Fruit fly (Drosophila melanogaster) whole organism, embryonic: ENCODE measurements around the gene CG5861.

Experiments used
- Adf1 ChIP-seq: fragments of 200-800 bp; sonication (Bioruptor generic); IDR thresholded peaks from 2 replicates; pipeline ENCODE4 v1.3.6; 2022; ENCODE audit warnings: missing biosample characterization, missing genetic modification characterization
- Atf6 ChIP-seq: fragments of 200-800 bp; sonication (Bioruptor generic); IDR thresholded peaks from 2 replicates; pipeline ENCODE4 v1.3.6; 2022; ENCODE audit warnings: missing biosample characterization, missing genetic modification characterization
- BtbVII ChIP-seq: fragments of 200-800 bp; sonication (Bioruptor generic); optimal IDR thresholded peaks from 3 replicates; lab custom pipeline; 2017; ENCODE audit warnings: missing biosample characterization, mild to moderate bottlenecking, missing genetic modification characterization
- CG11456 ChIP-seq: fragments of 200-800 bp; sonication (Bioruptor generic); IDR thresholded peaks from 3 replicates; pipeline ENCODE4 v1.3.6; 2022; ENCODE audit warnings: missing biosample characterization, missing genetic modification characterization
- CG12299 ChIP-seq: fragments of 200-800 bp; sonication (Bioruptor generic); optimal IDR thresholded peaks from 2 replicates; lab custom pipeline; 2018; ENCODE audit warnings: missing biosample characterization, mild to moderate bottlenecking, missing genetic modification characterization
- CG12391 ChIP-seq: fragments of 200-800 bp; sonication (Bioruptor generic); optimal IDR thresholded peaks from 3 replicates; lab custom pipeline; 2018; ENCODE audit warnings: missing biosample characterization, mild to moderate bottlenecking, missing genetic modification characterization, moderate library complexity
- CG13123 ChIP-seq: fragments of 200-800 bp; sonication (Bioruptor generic); optimal IDR thresholded peaks from 2 replicates; lab custom pipeline; 2016; ENCODE audit warnings: missing biosample characterization, missing genetic modification characterization
- CG16813 ChIP-seq: fragments of 200-800 bp; sonication (Bioruptor generic); IDR thresholded peaks from 3 replicates; pipeline ENCODE4 v1.3.6; 2022; ENCODE audit warnings: missing biosample characterization, missing genetic modification characterization; ENCODE audit not compliant: partially characterized antibody
- CG2199 ChIP-seq: fragments of 200-800 bp; sonication (Bioruptor generic); IDR thresholded peaks from 3 replicates; pipeline ENCODE4 v1.3.6; 2022; ENCODE audit warnings: missing biosample characterization, missing genetic modification characterization
- CG2678 ChIP-seq: fragments of 200-800 bp; sonication (Bioruptor generic); optimal IDR thresholded peaks from 3 replicates; lab custom pipeline; 2019; ENCODE audit warnings: missing biosample characterization, mild to moderate bottlenecking, missing genetic modification characterization, moderate library complexity
- CG34224 ChIP-seq: fragments of 200-800 bp; sonication (Bioruptor generic); IDR thresholded peaks from 3 replicates; pipeline ENCODE4 v1.3.6; 2022; ENCODE audit warnings: missing biosample characterization, missing genetic modification characterization; ENCODE audit not compliant: partially characterized antibody
- CG42726 ChIP-seq: fragments of 200-800 bp; sonication (Bioruptor generic); IDR thresholded peaks from 2 replicates; pipeline ENCODE4 v1.3.6; 2022; ENCODE audit warnings: missing biosample characterization, missing genetic modification characterization; ENCODE audit not compliant: partially characterized antibody
- CG4730 ChIP-seq: fragments of 200-800 bp; sonication (Bioruptor generic); IDR thresholded peaks from 2 replicates; pipeline ENCODE4 v1.3.6; 2022; ENCODE audit warnings: missing biosample characterization, missing genetic modification characterization
- CG7556 ChIP-seq: fragments of 200-800 bp; sonication (Bioruptor generic); optimal IDR thresholded peaks from 2 replicates; lab custom pipeline; 2017; ENCODE audit warnings: missing biosample characterization, mild to moderate bottlenecking, missing genetic modification characterization
- CG7987 ChIP-seq: fragments of 200-800 bp; sonication (Bioruptor generic); optimal IDR thresholded peaks from 2 replicates; lab custom pipeline; 2018; ENCODE audit warnings: missing biosample characterization, mild to moderate bottlenecking, missing genetic modification characterization, moderate library complexity
- CG9437 ChIP-seq: fragments of 200-800 bp; sonication (Bioruptor generic); optimal IDR thresholded peaks from 2 replicates; lab custom pipeline; 2018; ENCODE audit warnings: missing biosample characterization, mild to moderate bottlenecking, missing genetic modification characterization
- D19A ChIP-seq: fragments of 200-800 bp; optimal IDR thresholded peaks from 3 replicates; lab custom pipeline; 2019; ENCODE audit warnings: missing biosample characterization, mild to moderate bottlenecking, missing genetic modification characterization, moderate library complexity
- Ets65A ChIP-seq: fragments of 200-800 bp; sonication (Bioruptor generic); peaks from one replicate; lab custom pipeline; 2016; ENCODE audit warnings: missing biosample characterization, missing genetic modification characterization
- HLH3B ChIP-seq: fragments of 200-800 bp; sonication (Bioruptor generic); IDR thresholded peaks from 2 replicates; pipeline ENCODE4 v1.3.6; 2022; ENCODE audit warnings: missing biosample characterization, missing genetic modification characterization
- Hand ChIP-seq: fragments of 200-800 bp; sonication (Bioruptor generic); optimal IDR thresholded peaks from 2 replicates; lab custom pipeline; 2017; ENCODE audit warnings: mild to moderate bottlenecking, missing biosample characterization, missing genetic modification reagents, missing genetic modification characterization
- Med ChIP-seq: fragments of 200-800 bp; sonication (Bioruptor generic); peaks from one replicate; lab custom pipeline; 2016; ENCODE audit warnings: missing biosample characterization, missing genetic modification characterization, mild to moderate bottlenecking, inconsistent platforms, moderate library complexity
- NFAT ChIP-seq: fragments of 200-800 bp; sonication (Bioruptor generic); IDR thresholded peaks from 2 replicates; pipeline ENCODE4 v1.3.6; 2022; ENCODE audit warnings: missing biosample characterization, missing genetic modification characterization
- PHDP ChIP-seq: fragments of 200-800 bp; sonication (Bioruptor generic); optimal IDR thresholded peaks from 3 replicates; lab custom pipeline; 2018; ENCODE audit warnings: missing biosample characterization, mild to moderate bottlenecking, missing genetic modification characterization, moderate library complexity
- Pdp1 ChIP-seq, 2 experiments: fragments of 200-800 bp; sonication (Bioruptor generic); optimal IDR thresholded peaks; 3 replicates each; lab custom pipeline; 2016; ENCODE audit warnings: missing biosample characterization in 2 of 2, missing genetic modification characterization in 2 of 2, mild to moderate bottlenecking in 1 of 2, moderate library complexity in 1 of 2
- YL-1 ChIP-seq: fragments of 200-800 bp; sonication (Bioruptor generic); optimal IDR thresholded peaks from 3 replicates; lab custom pipeline; 2017; ENCODE audit warnings: missing biosample characterization, mild to moderate bottlenecking, missing genetic modification characterization
- caup ChIP-seq: fragments of 200-800 bp; sonication (Bioruptor generic); optimal IDR thresholded peaks from 3 replicates; lab custom pipeline; 2017; ENCODE audit warnings: missing biosample characterization, mild to moderate bottlenecking, missing genetic modification characterization, moderate library complexity; ENCODE audit not compliant: severe bottlenecking
- chinmo ChIP-seq: fragments of 200-800 bp; sonication (Bioruptor generic); IDR thresholded peaks from 4 replicates; pipeline ENCODE4 v1.3.6; 2022; ENCODE audit warnings: missing biosample characterization, missing genetic modification characterization; ENCODE audit not compliant: partially characterized antibody
- ci ChIP-seq: fragments of 200-800 bp; sonication (Bioruptor generic); IDR thresholded peaks from 3 replicates; pipeline ENCODE4 v1.3.6; 2022; ENCODE audit warnings: missing biosample characterization, missing genetic modification characterization
- crol ChIP-seq: fragments of 200-800 bp; sonication (Bioruptor generic); IDR thresholded peaks from 2 replicates; pipeline ENCODE4 v1.3.6; 2022; ENCODE audit warnings: missing biosample characterization, missing genetic modification characterization
- cwo ChIP-seq: fragments of 200-800 bp; sonication (Bioruptor generic); optimal IDR thresholded peaks from 3 replicates; lab custom pipeline; 2017; ENCODE audit warnings: missing biosample characterization, missing genetic modification characterization, mild to moderate bottlenecking, moderate library complexity, missing genetic modification reagents
- dm ChIP-seq: fragments of 200-800 bp; sonication (Bioruptor generic); optimal IDR thresholded peaks from 3 replicates; lab custom pipeline; 2016; ENCODE audit warnings: missing biosample characterization, missing genetic modification characterization
- fu2 ChIP-seq: fragments of 200-800 bp; sonication (Bioruptor generic); optimal IDR thresholded peaks from 2 replicates; lab custom pipeline; 2016; ENCODE audit warnings: missing biosample characterization, missing genetic modification characterization
- gro ChIP-seq: fragments of 200-800 bp; sonication (Bioruptor generic); optimal IDR thresholded peaks from 2 replicates; lab custom pipeline; 2016; ENCODE audit warnings: missing biosample characterization, missing genetic modification characterization
- ken ChIP-seq: fragments of 200-800 bp; sonication (Bioruptor generic); IDR thresholded peaks from 3 replicates; pipeline ENCODE4 v1.3.6; 2022; ENCODE audit warnings: missing biosample characterization, missing genetic modification characterization
- lab ChIP-seq: fragments of 200-800 bp; sonication (Bioruptor generic); optimal IDR thresholded peaks from 3 replicates; lab custom pipeline; 2017; ENCODE audit warnings: missing biosample characterization, missing genetic modification characterization, mild to moderate bottlenecking, moderate library complexity, missing genetic modification reagents
- lilli ChIP-seq: fragments of 200-800 bp; sonication (Bioruptor generic); optimal IDR thresholded peaks from 3 replicates; lab custom pipeline; 2016; ENCODE audit warnings: missing biosample characterization, missing genetic modification characterization
- mirr ChIP-seq: fragments of 200-800 bp; sonication (Bioruptor generic); optimal IDR thresholded peaks from 3 replicates; lab custom pipeline; 2018; ENCODE audit warnings: missing biosample characterization, mild to moderate bottlenecking, missing genetic modification characterization
- onecut ChIP-seq: fragments of 200-800 bp; sonication (Bioruptor generic); IDR thresholded peaks from 2 replicates; pipeline ENCODE4 v1.3.6; 2022; ENCODE audit warnings: missing biosample characterization, missing genetic modification characterization
- pan ChIP-seq, 4 experiments: fragments of >200 bp in 3 of 4; fragments of 200-800 bp in 1 of 4; sonication (Bioruptor generic) in 1 of 4; optimal IDR thresholded peaks in 3 of 4; IDR thresholded peaks in 1 of 4; 2 replicates each; pipeline versions ENCODE4 v1.3.6 to Lab custom; 2017 to 2022; ENCODE audit warnings: missing biosample characterization in 2 of 4, missing genetic modification characterization in 2 of 4, mixed read lengths in 1 of 4
- row ChIP-seq: fragments of 200-800 bp; sonication (Bioruptor generic); IDR thresholded peaks from 3 replicates; pipeline ENCODE4 v1.3.6; 2022; ENCODE audit warnings: missing biosample characterization, missing genetic modification characterization
- sens ChIP-seq: fragments of 200-800 bp; sonication (Bioruptor generic); peaks from one replicate; lab custom pipeline; 2016; ENCODE audit warnings: missing biosample characterization, missing genetic modification characterization
- seq ChIP-seq: fragments of 200-800 bp; sonication (Bioruptor generic); IDR thresholded peaks from 2 replicates; pipeline ENCODE4 v1.3.6; 2022; ENCODE audit warnings: missing biosample characterization, missing genetic modification characterization
- sr ChIP-seq: fragments of 200-800 bp; sonication (Bioruptor generic); IDR thresholded peaks from 3 replicates; pipeline ENCODE4 v1.3.6; 2022; ENCODE audit warnings: missing biosample characterization, missing genetic modification characterization
- tna ChIP-seq: fragments of 200-800 bp; sonication (Bioruptor generic); IDR thresholded peaks from 2 replicates; pipeline ENCODE4 v1.3.6; 2022; ENCODE audit warnings: missing biosample characterization, missing genetic modification characterization; ENCODE audit not compliant: partially characterized antibody

Gene CG5861

DNA sequence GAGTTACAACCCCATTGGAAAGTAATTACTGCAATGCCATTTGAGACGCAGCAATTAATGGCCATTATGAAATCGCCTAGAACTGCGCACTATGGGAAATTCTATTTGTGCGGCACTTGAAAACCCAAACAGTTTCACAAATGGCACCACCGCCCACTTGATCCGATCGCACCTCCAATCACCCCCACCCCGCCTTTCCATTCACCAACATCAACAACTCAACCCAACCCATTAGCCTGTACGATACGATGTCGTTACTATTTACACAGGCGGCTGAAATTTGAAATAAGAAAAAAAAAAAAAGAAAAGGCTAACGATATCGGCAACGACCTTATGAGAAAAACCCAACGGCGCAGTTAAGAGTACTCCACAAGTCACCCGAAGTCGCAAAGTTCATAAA is 10.0 kb upstream of the CG5861 start:
- TF ChIP-seq seq (GFP tag; lab: Robert Waterston, UW) = 0 out of 2 replicates have a peak, but pooled peaks have one; percentile 18
- TF ChIP-seq D19A = no peak
- TF ChIP-seq lilli (GFP tag; lab: Kevin White, UChicago) = no peak
- no peak for TF ChIP-seq CG11456 (GFP tag; lab: Robert Waterston, UW)
- peak; percentile 1 for TF ChIP-seq lab (GFP tag; lab: Kevin White, UChicago)
- 0 out of 3 replicates have a peak, but pooled peaks have one; percentile 25 for TF ChIP-seq sr (GFP tag; lab: Robert Waterston, UW)
- TF ChIP-seq HLH3B (GFP tag; lab: Robert Waterston, UW) = 0 out of 2 replicates have a peak, but pooled peaks have one; percentile 16
- no peak for TF ChIP-seq fu2 (GFP tag; lab: Kevin White, UChicago)
- peak; percentile 52 for TF ChIP-seq Med
- TF ChIP-seq Ets65A (GFP tag; lab: Kevin White, UChicago) = peak; percentile 17
- 0 out of 2 replicates have a peak, but pooled peaks have one; percentile 50 for TF ChIP-seq crol (GFP tag; lab: Robert Waterston, UW)
- 0 out of 3 replicates have a peak, but pooled peaks have one; percentile 23 for TF ChIP-seq ci (GFP tag; lab: Robert Waterston, UW)

- peak; percentile 64 for TF ChIP-seq Med
- no peak for TF ChIP-seq CG12391
- no peak for TF ChIP-seq Hand (GFP tag; lab: Kevin White, UChicago)
- 0 out of 3 replicates have a peak, but pooled peaks have one; percentile 50 for TF ChIP-seq CG2199 (GFP tag; lab: Robert Waterston, UW)
- TF ChIP-seq chinmo = 0 out of 4 replicates have a peak, but pooled peaks have one; percentile 17
- TF ChIP-seq CG7556 (GFP tag; lab: Kevin White, UChicago) = no peak
These were observed 9.3 kb upstream of the CG5861 start for dm6 chr2L:16316410-16316809.

- TF ChIP-seq cwo = peak; percentile 77
- TF ChIP-seq Med = peak; percentile 50
- TF ChIP-seq PHDP (tag; lab: Kevin White, UChicago) = no peak
- TF ChIP-seq BtbVII (GFP tag; lab: Kevin White, UChicago) = peak; percentile 12
- TF ChIP-seq CG4730 (GFP tag; lab: Robert Waterston, UW) = no peak
These were observed 8.7 kb upstream of the CG5861 start for dm6 chr2L:16315844-16316243.

DNA sequence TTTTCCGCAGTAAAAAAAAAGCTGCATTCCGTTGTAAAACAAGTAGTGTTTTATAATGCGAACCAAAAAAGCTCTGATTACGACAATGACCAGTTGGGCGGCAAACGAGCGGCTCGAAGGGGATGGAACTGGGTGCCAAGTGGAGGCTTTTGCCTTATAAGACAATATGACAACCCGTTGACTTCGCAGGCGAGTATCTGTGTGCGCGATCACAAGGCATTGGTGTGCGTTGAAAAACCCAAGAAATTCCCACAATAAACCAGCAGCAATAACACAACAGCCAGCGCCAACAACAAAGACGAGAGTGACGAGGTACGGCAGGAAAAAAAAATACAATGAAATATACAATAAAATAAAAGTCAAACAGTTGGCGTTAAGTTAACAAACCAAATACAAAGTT is 7.9 kb upstream of the CG5861 start:
- TF ChIP-seq HLH3B (GFP tag; lab: Robert Waterston, UW) (no peak), NFAT (GFP tag; lab: Robert Waterston, UW) (0 out of 2 replicates have a peak, but pooled peaks have one; percentile 43), caup (GFP tag; lab: Kevin White, UChicago) (peak; percentile 67), Adf1 (GFP tag; lab: Robert Waterston, UW) (peak; percentile 12; the same call in 1 of the 2 replicates), dm (GFP tag; lab: Kevin White, UChicago) (no peak), row (GFP tag; lab: Robert Waterston, UW) (no peak), CG7987 (GFP tag; lab: Kevin White, UChicago) (peak; percentile 28), CG12299 (peak; percentile 0), ken (GFP tag; lab: Robert Waterston, UW) (no peak), Atf6 (GFP tag; lab: Robert Waterston, UW) (no peak), tna (GFP tag; lab: Robert Waterston, UW) (peak; percentile 43; the same call in 1 of the 2 replicates), CG13123 (no peak), Pdp1 (GFP tag; optimal IDR thresholded peaks at IDR 0.05; lab: Kevin White, UChicago) (peak in 1 of 2 experiments; percentile 97), CG2678 (tag; lab: Kevin White, UChicago) (peak; percentile 28), CG4730 (GFP tag; lab: Robert Waterston, UW) (no peak), CG16813 (GFP tag; lab: Robert Waterston, UW) (no peak), gro (peak; percentile 50), CG2199 (GFP tag; lab: Robert Waterston, UW) (peak; percentile 67; the same call in 1 of the 3 replicates), pan (optimal IDR thresholded peaks at IDR 0.05; lab: Kevin White, UChicago) (no peak), pan (GFP tag; optimal IDR thresholded peaks at IDR 0.05 in 1 of 2, IDR thresholded peaks at IDR 0.05 in 1 of 2) (peak in 1 of 2 experiments; percentile 12), mirr (GFP tag; lab: Kevin White, UChicago) (peak; percentile 77), CG42726 (GFP tag; lab: Robert Waterston, UW) (no peak), sens (GFP tag; lab: Kevin White, UChicago) (peak; percentile 49), YL-1 (GFP tag; lab: Kevin White, UChicago) (no peak), cwo (peak; percentile 27), CG34224 (GFP tag; lab: Robert Waterston, UW) (peak; percentile 41; the same call in 2 of the 3 replicates), onecut (GFP tag; lab: Robert Waterston, UW) (no peak), CG9437 (GFP tag; lab: Kevin White, UChicago) (no peak)
